Worm (Caenorhabditis elegans): ENCODE results near the gene pnn-1.

ce11 chrV:12950812-12951528 is 19.9 kb upstream of the pnn-1 start, which contains the start of the genes T16G1.9 and T16G1.18:
- no peak for TF ChIP-seq T22C8.4 (GFP tag; IDR thresholded peaks at IDR 0.05)
- no peak for TF ChIP-seq klf-2 (GFP tag; conservative IDR thresholded peaks at IDR 0.05)
